Fruit fly (Drosophila melanogaster) whole organism, embryonic: ENCODE data around the gene 14-3-3epsilon.

Experiments used
- Abd-B ChIP-seq: fragments of 200-800 bp; sonication (Bioruptor generic); optimal IDR thresholded peaks from 2 replicates; lab custom pipeline; 2018; ENCODE audit warnings: missing biosample characterization, mild to moderate bottlenecking, missing genetic modification characterization, moderate library complexity
- CG10366 ChIP-seq: fragments of 200-800 bp; sonication (Bioruptor generic); IDR thresholded peaks from 2 replicates; pipeline ENCODE4 v1.3.6; 2022; ENCODE audit warnings: missing biosample characterization, missing genetic modification characterization
- CG12236 ChIP-seq: fragments of 200-800 bp; sonication (Bioruptor generic); optimal IDR thresholded peaks from 2 replicates; lab custom pipeline; 2016; ENCODE audit warnings: missing biosample characterization, missing genetic modification characterization
- CG12744 ChIP-seq: fragments of 200-800 bp; sonication (Bioruptor generic); optimal IDR thresholded peaks from 2 replicates; lab custom pipeline; 2016; ENCODE audit warnings: missing biosample characterization, missing genetic modification characterization
- CG13287 ChIP-seq: fragments of 200-800 bp; sonication (Bioruptor generic); IDR thresholded peaks from 2 replicates; pipeline ENCODE4 v1.3.6; 2022; ENCODE audit warnings: missing biosample characterization, missing genetic modification characterization; ENCODE audit not compliant: partially characterized antibody
- CG15073 ChIP-seq: fragments of 200-800 bp; sonication (Bioruptor generic); optimal IDR thresholded peaks from 2 replicates; lab custom pipeline; 2016; ENCODE audit warnings: missing biosample characterization, missing genetic modification characterization
- CG15269 ChIP-seq: fragments of 200-800 bp; sonication (Bioruptor generic); optimal IDR thresholded peaks from 2 replicates; lab custom pipeline; 2018; ENCODE audit warnings: missing biosample characterization, mild to moderate bottlenecking, missing genetic modification characterization, moderate library complexity
- CG15479 ChIP-seq: fragments of 200-800 bp; sonication (Bioruptor generic); optimal IDR thresholded peaks from 3 replicates; lab custom pipeline; 2019; ENCODE audit warnings: missing biosample characterization, mild to moderate bottlenecking, missing genetic modification characterization, moderate library complexity
- CG1602 ChIP-seq: fragments of 200-800 bp; sonication (Bioruptor generic); optimal IDR thresholded peaks from 3 replicates; lab custom pipeline; 2016; ENCODE audit warnings: missing biosample characterization, missing genetic modification characterization
- CG16863 ChIP-seq: fragments of 200-800 bp; sonication (Bioruptor generic); optimal IDR thresholded peaks from 3 replicates; lab custom pipeline; 2016; ENCODE audit warnings: missing biosample characterization, missing genetic modification characterization
- CG30403 ChIP-seq: fragments of 200-800 bp; sonication (Bioruptor generic); optimal IDR thresholded peaks from 3 replicates; lab custom pipeline; 2016; ENCODE audit warnings: missing biosample characterization, missing genetic modification characterization
- CG31441 ChIP-seq: fragments of 200-800 bp; sonication (Bioruptor generic); IDR thresholded peaks from 2 replicates; pipeline ENCODE4 v1.3.6; 2022; ENCODE audit warnings: missing biosample characterization, missing genetic modification characterization
- CG4282 ChIP-seq: fragments of 200-800 bp; sonication (Bioruptor generic); optimal IDR thresholded peaks from 2 replicates; lab custom pipeline; 2016; ENCODE audit warnings: missing biosample characterization, missing genetic modification characterization
- CG4328 ChIP-seq: fragments of 200-800 bp; sonication (Bioruptor generic); optimal IDR thresholded peaks from 3 replicates; lab custom pipeline; 2017; ENCODE audit warnings: missing biosample characterization, missing genetic modification reagents, missing genetic modification characterization
- CG4854 ChIP-seq: fragments of 200-800 bp; sonication (Bioruptor generic); optimal IDR thresholded peaks from 2 replicates; lab custom pipeline; 2016; ENCODE audit warnings: missing biosample characterization, missing genetic modification characterization, inconsistent platforms
- CG5245 ChIP-seq: fragments of 200-800 bp; sonication (Bioruptor generic); optimal IDR thresholded peaks from 3 replicates; lab custom pipeline; 2016; ENCODE audit warnings: missing biosample characterization, missing genetic modification characterization
- CG6272 ChIP-seq: fragments of 200-800 bp; sonication (Bioruptor generic); IDR thresholded peaks from 2 replicates; pipeline ENCODE4 v1.3.6; 2022; ENCODE audit warnings: missing biosample characterization, missing genetic modification characterization
- CG6813 ChIP-seq: fragments of 200-800 bp; sonication (Bioruptor generic); optimal IDR thresholded peaks from 2 replicates; lab custom pipeline; 2017; ENCODE audit warnings: missing biosample characterization, missing genetic modification characterization, mild to moderate bottlenecking, moderate library complexity, missing genetic modification reagents
- CG7271 ChIP-seq: fragments of 200-800 bp; sonication (Bioruptor generic); optimal IDR thresholded peaks from 2 replicates; lab custom pipeline; 2018; ENCODE audit warnings: missing biosample characterization, mild to moderate bottlenecking, missing genetic modification characterization, moderate library complexity
- CG7372 ChIP-seq: fragments of 200-800 bp; sonication (Bioruptor generic); IDR thresholded peaks from 2 replicates; pipeline ENCODE4 v1.3.6; 2022; ENCODE audit warnings: missing biosample characterization, missing genetic modification characterization
- CG7987 ChIP-seq: fragments of 200-800 bp; sonication (Bioruptor generic); optimal IDR thresholded peaks from 2 replicates; lab custom pipeline; 2018; ENCODE audit warnings: missing biosample characterization, mild to moderate bottlenecking, missing genetic modification characterization, moderate library complexity
- CG8281 ChIP-seq: fragments of 200-800 bp; sonication (Bioruptor generic); optimal IDR thresholded peaks from 2 replicates; lab custom pipeline; 2018; ENCODE audit warnings: missing biosample characterization, mild to moderate bottlenecking, missing genetic modification characterization, moderate library complexity
- CG9797 ChIP-seq: fragments of 200-800 bp; sonication (Bioruptor generic); optimal IDR thresholded peaks from 3 replicates; lab custom pipeline; 2018; ENCODE audit warnings: missing biosample characterization, mild to moderate bottlenecking, missing genetic modification characterization
- CG9932 ChIP-seq: fragments of 200-800 bp; sonication (Bioruptor generic); IDR thresholded peaks from 2 replicates; pipeline ENCODE4 v1.3.6; 2022; ENCODE audit warnings: missing biosample characterization, missing genetic modification characterization
- D19B ChIP-seq: fragments of 200-800 bp; sonication (Bioruptor generic); optimal IDR thresholded peaks from 2 replicates; lab custom pipeline; 2017; ENCODE audit warnings: missing biosample characterization, mild to moderate bottlenecking, missing genetic modification characterization
- Dek ChIP-seq: fragments of 200-800 bp; sonication (Bioruptor generic); optimal IDR thresholded peaks from 3 replicates; lab custom pipeline; 2019; ENCODE audit warnings: missing biosample characterization, mild to moderate bottlenecking, missing genetic modification characterization, moderate library complexity
- Dip3 ChIP-seq: fragments of 200-800 bp; sonication (Bioruptor generic); optimal IDR thresholded peaks from 3 replicates; lab custom pipeline; 2016; ENCODE audit warnings: missing biosample characterization, missing genetic modification characterization
- Dref ChIP-seq: fragments of 200-800 bp; sonication (Bioruptor generic); IDR thresholded peaks from 2 replicates; pipeline ENCODE4 v1.3.6; 2022; ENCODE audit warnings: missing biosample characterization, missing genetic modification characterization
- Eip74EF ChIP-seq, 2 experiments: fragments of 200-800 bp in 1 of 2; fragments of >200 bp in 1 of 2; sonication (Bioruptor generic) in 1 of 2; optimal IDR thresholded peaks; 2 replicates each; lab custom pipeline; 2017 to 2019; ENCODE audit warnings: missing biosample characterization in 2 of 2, missing genetic modification characterization in 2 of 2, mild to moderate bottlenecking in 1 of 2, moderate library complexity in 1 of 2
- Elba2 ChIP-seq: fragments of 200-800 bp; sonication (Bioruptor generic); optimal IDR thresholded peaks from 3 replicates; lab custom pipeline; 2016; ENCODE audit warnings: missing biosample characterization, missing genetic modification characterization
- GATAe ChIP-seq: fragments of 200-800 bp; sonication (Bioruptor generic); conservative IDR thresholded peaks from 2 replicates; pipeline ENCODE4 v1.3.6; 2022; ENCODE audit warnings: missing biosample characterization, missing genetic modification characterization
- Mrtf ChIP-seq: fragments of 200-800 bp; sonication (Bioruptor generic); IDR thresholded peaks from 3 replicates; pipeline ENCODE4 v1.3.6; 2022; ENCODE audit warnings: missing biosample characterization, missing genetic modification characterization
- Neu2 ChIP-seq: fragments of 200-800 bp; sonication (Bioruptor generic); optimal IDR thresholded peaks from 3 replicates; lab custom pipeline; 2016; ENCODE audit warnings: missing biosample characterization, missing genetic modification characterization, borderline replicate concordance
- Pdp1 ChIP-seq, 2 experiments: fragments of 200-800 bp; sonication (Bioruptor generic); optimal IDR thresholded peaks; 3 replicates each; lab custom pipeline; 2016; ENCODE audit warnings: missing biosample characterization in 2 of 2, missing genetic modification characterization in 2 of 2, mild to moderate bottlenecking in 1 of 2, moderate library complexity in 1 of 2
- Poxn ChIP-seq: fragments of 200-800 bp; sonication (Bioruptor generic); IDR thresholded peaks from 2 replicates; pipeline ENCODE4 v1.3.6; 2022; ENCODE audit warnings: missing biosample characterization, missing genetic modification characterization
- Six4 ChIP-seq: fragments of 200-800 bp; sonication (Bioruptor generic); optimal IDR thresholded peaks from 2 replicates; lab custom pipeline; 2016; ENCODE audit warnings: missing biosample characterization, missing genetic modification characterization
- Sox100B ChIP-seq: fragments of 200-800 bp; sonication (Bioruptor generic); optimal IDR thresholded peaks from 3 replicates; lab custom pipeline; 2018; ENCODE audit warnings: missing biosample characterization, mild to moderate bottlenecking, missing genetic modification characterization
- Trl ChIP-seq, 3 experiments: fragments of >200 bp in 2 of 3; fragments of 200-800 bp in 1 of 3; sonication (Bioruptor generic) in 1 of 3; optimal IDR thresholded peaks; 2 replicates in 1 of 3; 3 replicates in 2 of 3; lab custom pipeline; 2016 to 2017; ENCODE audit warnings: missing biosample characterization in 1 of 3, missing genetic modification characterization in 1 of 3
- az2 ChIP-seq: fragments of 200-800 bp; sonication (Bioruptor generic); optimal IDR thresholded peaks from 3 replicates; lab custom pipeline; 2016; ENCODE audit warnings: missing biosample characterization, missing genetic modification characterization
- cad ChIP-seq: fragments of >200 bp; optimal IDR thresholded peaks from 2 replicates; lab custom pipeline; 2017; ENCODE audit warnings: missing biosample characterization, missing genetic modification characterization
- fd3F ChIP-seq: fragments of 200-800 bp; sonication (Bioruptor generic); optimal IDR thresholded peaks from 2 replicates; lab custom pipeline; 2018; ENCODE audit warnings: missing biosample characterization, mild to moderate bottlenecking, missing genetic modification characterization, moderate library complexity
- gcm2 ChIP-seq: fragments of 200-800 bp; sonication (Bioruptor generic); optimal IDR thresholded peaks from 2 replicates; lab custom pipeline; 2016; ENCODE audit warnings: missing biosample characterization, missing genetic modification characterization
- gsb-n ChIP-seq: fragments of 200-800 bp; sonication (Bioruptor generic); optimal IDR thresholded peaks from 3 replicates; lab custom pipeline; 2018; ENCODE audit warnings: missing biosample characterization, mild to moderate bottlenecking, missing genetic modification characterization
- phol ChIP-seq: fragments of 200-800 bp; sonication (Bioruptor generic); optimal IDR thresholded peaks from 3 replicates; lab custom pipeline; 2018; ENCODE audit warnings: missing biosample characterization, mild to moderate bottlenecking, missing genetic modification characterization, moderate library complexity
- pita ChIP-seq: fragments of 200-800 bp; sonication (Bioruptor generic); optimal IDR thresholded peaks from 2 replicates; lab custom pipeline; 2017; ENCODE audit warnings: missing biosample characterization, mild to moderate bottlenecking, missing genetic modification characterization
- row ChIP-seq: fragments of 200-800 bp; sonication (Bioruptor generic); IDR thresholded peaks from 3 replicates; pipeline ENCODE4 v1.3.6; 2022; ENCODE audit warnings: missing biosample characterization, missing genetic modification characterization
- sim ChIP-seq: fragments of 200-800 bp; sonication (Bioruptor generic); IDR thresholded peaks from 2 replicates; pipeline ENCODE4 v1.3.6; 2022; ENCODE audit warnings: missing biosample characterization, missing genetic modification characterization
- tup ChIP-seq: fragments of 200-800 bp; sonication (Bioruptor generic); optimal IDR thresholded peaks from 2 replicates; lab custom pipeline; 2016; ENCODE audit warnings: missing biosample characterization, mild to moderate bottlenecking, missing genetic modification characterization, moderate library complexity
- vvl ChIP-seq: fragments of 200-800 bp; sonication (Bioruptor generic); IDR thresholded peaks from 2 replicates; pipeline ENCODE4 v1.3.6; 2022; ENCODE audit warnings: missing biosample characterization, missing genetic modification characterization

14-3-3epsilon gene

dm6 chr3R:18220211-18220749, 22.1 kb upstream of the 14-3-3epsilon start, which contains the start of the genes CG7988 and CG7183 (continued):
- TF ChIP-seq phol (peak; percentile 98), Elba2 (peak; percentile 93), CG15479 (GFP tag; lab: Kevin White, UChicago) (peak; percentile 79), fd3F (GFP tag; lab: Kevin White, UChicago) (peak; percentile 98), Eip74EF (GFP tag; optimal IDR thresholded peaks at IDR 0.05; lab: Kevin White, UChicago) (peak in 1 of 2 experiments; percentile 97), CG30403 (GFP tag; lab: Kevin White, UChicago) (peak; percentile 99), D19B (GFP tag; lab: Kevin White, UChicago) (peak; percentile 79), sim (GFP tag; lab: Robert Waterston, UW) (peak; percentile 97), CG1602 (GFP tag; lab: Kevin White, UChicago) (peak; percentile 99), Sox100B (GFP tag; lab: Kevin White, UChicago) (peak; percentile 97), CG7271 (tag; lab: Kevin White, UChicago) (peak; percentile 96), CG8281 (tag; lab: Kevin White, UChicago) (peak; percentile 87), CG12236 (peak; percentile 89), Mrtf (GFP tag; lab: Robert Waterston, UW) (peak; percentile 97), CG15073 (GFP tag; lab: Kevin White, UChicago) (peak; percentile 82), Dip3 (GFP tag; lab: Kevin White, UChicago) (peak; percentile 94), row (GFP tag; lab: Robert Waterston, UW) (peak; percentile 100), Trl (optimal IDR thresholded peaks at IDR 0.05; lab: Kevin White, UChicago) (no peak), Trl (GFP tag; optimal IDR thresholded peaks at IDR 0.05; lab: Kevin White, UChicago) (peak; percentile 95), Dref (peak; percentile 38; the same call in 1 of the 2 replicates), Six4 (GFP tag; lab: Kevin White, UChicago) (peak; percentile 97), cad (no peak), CG6813 (GFP tag; lab: Kevin White, UChicago) (peak; percentile 84), CG7372 (GFP tag; lab: Robert Waterston, UW) (peak; percentile 97), CG4328 (GFP tag; lab: Kevin White, UChicago) (peak; percentile 87), CG15269 (peak; percentile 98), CG5245 (GFP tag; lab: Kevin White, UChicago) (peak; percentile 94), CG13287 (peak; percentile 48; the same call in 1 of the 2 replicates), CG31441 (GFP tag; lab: Robert Waterston, UW) (peak; percentile 97), az2 (GFP tag; lab: Kevin White, UChicago) (peak; percentile 99), vvl (GFP tag; lab: Robert Waterston, UW) (peak; percentile 99), Dek (tag; lab: Kevin White, UChicago) (peak; percentile 98), CG9797 (GFP tag; lab: Kevin White, UChicago) (peak; percentile 89), Poxn (GFP tag; lab: Robert Waterston, UW) (peak; percentile 92), CG7987 (GFP tag; lab: Kevin White, UChicago) (peak; percentile 88), CG12744 (GFP tag; lab: Kevin White, UChicago) (peak; percentile 94), gcm2 (peak; percentile 84), pita (GFP tag; lab: Kevin White, UChicago) (no peak), CG10366 (GFP tag; lab: Robert Waterston, UW) (peak; percentile 98), gsb-n (peak; percentile 99), Abd-B (GFP tag; lab: Kevin White, UChicago) (peak; percentile 99), CG4854 (GFP tag; lab: Kevin White, UChicago) (peak; percentile 92), Pdp1 (GFP tag; optimal IDR thresholded peaks at IDR 0.05; lab: Kevin White, UChicago) (peak; percentile 94 to 95), Neu2 (GFP tag; lab: Kevin White, UChicago) (peak; percentile 66), CG4282 (GFP tag; lab: Kevin White, UChicago) (peak; percentile 70), CG6272 (GFP tag; lab: Robert Waterston, UW) (peak; percentile 98), CG9932 (peak; percentile 98), tup (peak; percentile 90), GATAe (peak; percentile 92), CG16863 (GFP tag; lab: Kevin White, UChicago) (peak; percentile 94)
